Worm (Caenorhabditis elegans) whole organism, mixed stage, embryonic: Measurements from ENCODE around the gene sdz-31.

Source experiments
- M03D4.4 ChIP-seq: sonication (generic microtip); optimal IDR thresholded peaks from 2 replicates; lab custom pipeline; 2017; ENCODE audit warnings: mild to moderate bottlenecking, missing genetic modification characterization, missing compliant biosample characterization
- blmp-1 ChIP-seq: fragments of 150-350 bp; optimal IDR thresholded peaks from 2 replicates; lab custom pipeline; 2014; ENCODE audit warnings: missing biosample characterization, missing genetic modification characterization
- ceh-39 ChIP-seq: fragments of 150-350 bp; optimal IDR thresholded peaks from 2 replicates; lab custom pipeline; 2014; ENCODE audit warnings: missing biosample characterization, missing genetic modification characterization
- ceh-43 ChIP-seq: fragments of 200-800 bp; sonication (Bioruptor generic); optimal IDR thresholded peaks from 2 replicates; lab custom pipeline; 2018; ENCODE audit warnings: mild to moderate bottlenecking, missing genetic modification characterization, moderate library complexity, missing compliant biosample characterization
- ceh-83 ChIP-seq: fragments of 200-800 bp; sonication (Bioruptor generic); optimal IDR thresholded peaks from 2 replicates; lab custom pipeline; 2018; ENCODE audit warnings: mild to moderate bottlenecking, missing genetic modification characterization, missing compliant biosample characterization
- ces-1 ChIP-seq: fragments of 150-350 bp; optimal IDR thresholded peaks from 2 replicates; lab custom pipeline; 2014; ENCODE audit warnings: missing biosample characterization, missing genetic modification reagents, missing genetic modification characterization
- cnd-1 ChIP-seq: fragments of 200-800 bp; sonication (Bioruptor generic); optimal IDR thresholded peaks from 2 replicates; lab custom pipeline; 2018; ENCODE audit warnings: mild to moderate bottlenecking, missing genetic modification characterization, missing compliant biosample characterization
- drap-1 ChIP-seq: fragments of 200-800 bp; sonication (Bioruptor generic); optimal IDR thresholded peaks from 3 replicates; lab custom pipeline; 2018; ENCODE audit warnings: mild to moderate bottlenecking, missing genetic modification characterization, missing compliant biosample characterization
- elt-3 ChIP-seq: fragments of 150-350 bp; optimal IDR thresholded peaks from 2 replicates; lab custom pipeline; 2014; ENCODE audit warnings: missing biosample characterization, missing genetic modification characterization
- flh-1 ChIP-seq: fragments of 200-800 bp; sonication (Bioruptor generic); optimal IDR thresholded peaks from 2 replicates; lab custom pipeline; 2018; ENCODE audit warnings: mild to moderate bottlenecking, missing genetic modification characterization, moderate library complexity, missing compliant biosample characterization
- ham-2 ChIP-seq: fragments of 200-800 bp; sonication (Bioruptor generic); optimal IDR thresholded peaks from 2 replicates; lab custom pipeline; 2018; ENCODE audit warnings: mild to moderate bottlenecking, missing genetic modification characterization, missing compliant biosample characterization
- hlh-1 ChIP-seq: fragments of 150-350 bp; optimal IDR thresholded peaks from 2 replicates; lab custom pipeline; 2014; ENCODE audit warnings: missing biosample characterization, missing genetic modification reagents, missing genetic modification characterization
- lin-13 ChIP-seq: fragments of 150-350 bp; optimal IDR thresholded peaks from 2 replicates; lab custom pipeline; 2014; ENCODE audit warnings: missing biosample characterization, missing genetic modification characterization
- lin-32 ChIP-seq: fragments of 200-800 bp; sonication (Bioruptor generic); optimal IDR thresholded peaks from 2 replicates; lab custom pipeline; 2018; ENCODE audit warnings: mild to moderate bottlenecking, missing genetic modification characterization, missing compliant biosample characterization
- lsy-2 ChIP-seq: fragments of 150-350 bp; optimal IDR thresholded peaks from 2 replicates; lab custom pipeline; 2014; ENCODE audit warnings: missing biosample characterization, missing genetic modification characterization
- mab-5 ChIP-seq: fragments of 150-350 bp; optimal IDR thresholded peaks from 2 replicates; lab custom pipeline; 2014; ENCODE audit warnings: missing biosample characterization, missing genetic modification characterization
- mep-1 ChIP-seq: fragments of 150-350 bp; optimal IDR thresholded peaks from 2 replicates; lab custom pipeline; 2017; ENCODE audit warnings: missing biosample characterization, missing genetic modification reagents, missing genetic modification characterization, inconsistent platforms
- mls-2 ChIP-seq: sonication (generic microtip); optimal IDR thresholded peaks from 2 replicates; lab custom pipeline; 2016; ENCODE audit warnings: mild to moderate bottlenecking, missing genetic modification characterization, moderate library complexity, missing compliant biosample characterization
- nhr-12 ChIP-seq: fragments of 150-350 bp; optimal IDR thresholded peaks from 2 replicates; lab custom pipeline; 2014; ENCODE audit warnings: missing biosample characterization, missing genetic modification characterization
- nhr-2 ChIP-seq: fragments of 150-350 bp; optimal IDR thresholded peaks from 2 replicates; lab custom pipeline; 2014; ENCODE audit warnings: missing biosample characterization, missing genetic modification characterization
- nhr-237 ChIP-seq: fragments of 150-350 bp; optimal IDR thresholded peaks from 2 replicates; lab custom pipeline; 2014; ENCODE audit warnings: missing biosample characterization, missing genetic modification characterization
- nhr-28 ChIP-seq: fragments of 150-350 bp; optimal IDR thresholded peaks from 2 replicates; lab custom pipeline; 2014; ENCODE audit warnings: missing biosample characterization, missing genetic modification characterization
- nhr-76 ChIP-seq: sonication (generic microtip); optimal IDR thresholded peaks from 2 replicates; lab custom pipeline; 2017; ENCODE audit warnings: missing biosample characterization, missing genetic modification characterization
- pha-4 ChIP-seq: fragments of 150-350 bp; optimal IDR thresholded peaks from 2 replicates; lab custom pipeline; 2018; ENCODE audit warnings: missing biosample characterization, missing genetic modification reagents, missing genetic modification characterization
- sem-2 ChIP-seq: fragments of 200-800 bp; sonication (Bioruptor generic); optimal IDR thresholded peaks from 2 replicates; lab custom pipeline; 2018; ENCODE audit warnings: mild to moderate bottlenecking, missing genetic modification characterization, missing compliant biosample characterization
- sptf-1 ChIP-seq: sonication (generic microtip); optimal IDR thresholded peaks from 2 replicates; lab custom pipeline; 2017; ENCODE audit warnings: mild to moderate bottlenecking, missing genetic modification characterization, moderate library complexity, missing compliant biosample characterization
- tbx-8 ChIP-seq: fragments of 200-800 bp; sonication (Bioruptor generic); optimal IDR thresholded peaks from 2 replicates; lab custom pipeline; 2018; ENCODE audit warnings: mild to moderate bottlenecking, missing genetic modification characterization, moderate library complexity, missing compliant biosample characterization
- unc-120 ChIP-seq: sonication (generic microtip); optimal IDR thresholded peaks from 2 replicates; lab custom pipeline; 2017; ENCODE audit warnings: missing genetic modification characterization, missing compliant biosample characterization; ENCODE audit not compliant: poor library complexity, severe bottlenecking
- unc-39 ChIP-seq: fragments of 150-350 bp; optimal IDR thresholded peaks from 2 replicates; lab custom pipeline; 2014; ENCODE audit warnings: missing biosample characterization, missing genetic modification characterization
- zip-8 ChIP-seq: fragments of 150-350 bp; optimal IDR thresholded peaks from 2 replicates; lab custom pipeline; 2014; ENCODE audit warnings: missing biosample characterization, missing genetic modification characterization

sdz-31 gene

DNA sequence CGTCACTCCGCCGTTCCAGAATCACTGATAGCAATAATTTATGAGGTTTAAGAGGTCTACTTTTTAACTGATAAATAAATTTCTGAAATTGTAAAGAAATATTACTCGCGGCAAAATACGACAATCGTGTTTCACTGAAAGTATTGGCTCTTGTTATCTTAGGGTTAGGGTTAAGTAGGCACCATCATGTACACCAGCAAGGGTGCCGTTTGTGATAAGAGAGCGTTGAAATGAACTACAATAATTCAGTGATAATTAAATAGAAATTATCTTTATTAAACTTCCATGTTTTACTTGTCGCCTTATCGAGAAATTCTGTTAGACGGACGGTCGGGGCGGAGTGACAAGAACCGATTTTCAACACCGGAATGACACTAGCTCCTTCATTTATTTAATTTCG lies 45.7 kb downstream of the sdz-31 start:
- TF ChIP-seq nhr-2 (tag; lab: Kevin White, UChicago) (no peak), blmp-1 (tag; lab: Kevin White, UChicago) (no peak), unc-39 (no peak), mab-5 (tag; lab: Kevin White, UChicago) (no peak), flh-1 (no peak), cnd-1 (tag; lab: Kevin White, UChicago) (no peak), lsy-2 (tag; lab: Kevin White, UChicago) (no peak), lin-13 (tag; lab: Kevin White, UChicago) (no peak), sptf-1 (tag; lab: Kevin White, UChicago) (no peak), mls-2 (tag; lab: Kevin White, UChicago) (no peak), hlh-1 (tag; lab: Kevin White, UChicago) (no peak)

- TF ChIP-seq nhr-28 (tag; lab: Kevin White, UChicago) (no peak), nhr-12 (tag; lab: Kevin White, UChicago) (no peak), blmp-1 (tag; lab: Kevin White, UChicago) (no peak), unc-39 (no peak), nhr-76 (tag; lab: Kevin White, UChicago) (no peak), ceh-39 (tag; lab: Kevin White, UChicago) (no peak), drap-1 (GFP tag; lab: Kevin White, UChicago) (no peak), lsy-2 (tag; lab: Kevin White, UChicago) (no peak), hlh-1 (tag; lab: Kevin White, UChicago) (no peak), mep-1 (tag; lab: Kevin White, UChicago) (no peak), unc-120 (tag; lab: Kevin White, UChicago) (no peak), M03D4.4 (tag; lab: Kevin White, UChicago) (no peak), tbx-8 (GFP tag; lab: Kevin White, UChicago) (no peak), sem-2 (GFP tag; lab: Kevin White, UChicago) (no peak)
Observed at ce11 chrV:9926240-9926639, 46.3 kb downstream of the sdz-31 start, which contains the start of gene C50H2.13. TSS of gene C50H2.13 (plus strand) at chrV:9926540.

- no peak for TF ChIP-seq lsy-2 (tag; lab: Kevin White, UChicago)
Observed at ce11 chrV:9927381-9927780, 47.4 kb downstream of the sdz-31 start.

- TF ChIP-seq mep-1 (tag; lab: Kevin White, UChicago): no peak
- TF ChIP-seq nhr-237 (tag; lab: Kevin White, UChicago): no peak
- TF ChIP-seq unc-39: no peak
- no peak for TF ChIP-seq mls-2 (tag; lab: Kevin White, UChicago)
- no peak for TF ChIP-seq unc-120 (tag; lab: Kevin White, UChicago)
- no peak for TF ChIP-seq ces-1 (GFP tag; lab: Kevin White, UChicago)
- no peak for TF ChIP-seq nhr-12 (tag; lab: Kevin White, UChicago)
Observed at ce11 chrV:9927954-9928353, 48.0 kb downstream of the sdz-31 start.

DNA sequence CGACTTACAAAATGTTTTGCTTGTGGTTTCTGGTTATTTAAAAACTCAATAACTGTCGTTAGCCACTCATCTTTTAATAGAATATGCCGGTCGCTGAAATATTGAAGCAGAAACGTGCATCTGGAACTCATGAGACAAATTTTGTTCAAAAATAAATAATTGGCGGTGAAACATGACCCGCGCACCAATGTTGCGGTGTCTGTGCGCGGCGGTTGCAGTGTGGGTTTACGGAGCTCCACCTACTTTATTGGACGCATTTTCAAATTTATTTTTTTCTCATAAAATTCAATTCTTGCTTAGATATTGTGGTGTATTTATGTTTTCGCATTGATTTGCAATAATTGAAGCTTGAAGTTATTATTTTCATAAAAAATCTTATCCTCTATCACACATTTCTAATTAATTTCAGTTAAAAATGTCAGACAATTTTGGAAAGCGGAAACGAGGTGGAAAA lies 50.7 kb downstream of the sdz-31 start, which contains the start of the genes rmh-2 and suds-3:
Gene rmh-2 (minus strand): TSS at position 164 of the 454 bp plus-strand sequence.
Gene suds-3 (plus strand): TSS at position 404 of the 454 bp plus-strand sequence.
- TF ChIP-seq ham-2: no peak
- TF ChIP-seq mep-1 (tag; lab: Kevin White, UChicago): peak; percentile 66
- peak; percentile 0 for TF ChIP-seq sptf-1 (tag; lab: Kevin White, UChicago)
- TF ChIP-seq ceh-43 (GFP tag; lab: Kevin White, UChicago): no peak
- TF ChIP-seq M03D4.4 (tag; lab: Kevin White, UChicago): peak; percentile 13
- TF ChIP-seq cnd-1 (tag; lab: Kevin White, UChicago): no peak
- TF ChIP-seq nhr-237 (tag; lab: Kevin White, UChicago): no peak
- TF ChIP-seq ceh-83: no peak
- no peak for TF ChIP-seq elt-3
- no peak for TF ChIP-seq ces-1 (GFP tag; lab: Kevin White, UChicago)
- TF ChIP-seq lsy-2 (tag; lab: Kevin White, UChicago): peak; percentile 21
- no peak for TF ChIP-seq nhr-76 (tag; lab: Kevin White, UChicago)
- no peak for TF ChIP-seq zip-8 (tag; lab: Kevin White, UChicago)
- no peak for TF ChIP-seq lin-32 (GFP tag; lab: Kevin White, UChicago)
- TF ChIP-seq unc-120 (tag; lab: Kevin White, UChicago): no peak
- TF ChIP-seq pha-4 (tag; lab: Kevin White, UChicago): no peak
